Fruit fly (Drosophila melanogaster) whole organism, embryonic: ENCODE measurements around the gene Jhbp11.

Source experiments
- Atf3 ChIP-seq: fragments of 200-800 bp; sonication (Bioruptor generic); optimal IDR thresholded peaks from 3 replicates; lab custom pipeline; 2016; ENCODE audit warnings: missing biosample characterization, missing genetic modification characterization
- Atf6 ChIP-seq: fragments of 200-800 bp; sonication (Bioruptor generic); IDR thresholded peaks from 2 replicates; pipeline ENCODE4 v1.3.6; 2022; ENCODE audit warnings: missing biosample characterization, missing genetic modification characterization
- B-H1 ChIP-seq: fragments of 200-800 bp; sonication (Bioruptor generic); IDR thresholded peaks from 3 replicates; pipeline ENCODE4 v1.3.6; 2022; ENCODE audit warnings: missing biosample characterization, missing genetic modification characterization
- BtbVII ChIP-seq: fragments of 200-800 bp; sonication (Bioruptor generic); optimal IDR thresholded peaks from 3 replicates; lab custom pipeline; 2017; ENCODE audit warnings: missing biosample characterization, mild to moderate bottlenecking, missing genetic modification characterization
- CG10543 ChIP-seq: fragments of 200-800 bp; sonication (Bioruptor generic); optimal IDR thresholded peaks from 3 replicates; lab custom pipeline; 2017; ENCODE audit warnings: missing biosample characterization, mild to moderate bottlenecking, missing genetic modification characterization, moderate library complexity
- CG10654 ChIP-seq: fragments of 200-800 bp; sonication (Bioruptor generic); optimal IDR thresholded peaks from 2 replicates; lab custom pipeline; 2016; ENCODE audit warnings: missing biosample characterization, missing genetic modification characterization
- CG11398 ChIP-seq: fragments of 200-800 bp; sonication (Bioruptor generic); optimal IDR thresholded peaks from 2 replicates; lab custom pipeline; 2016; ENCODE audit warnings: missing biosample characterization, missing genetic modification characterization
- CG11696 ChIP-seq: fragments of 200-800 bp; sonication (Bioruptor generic); IDR thresholded peaks from 2 replicates; pipeline ENCODE4 v1.3.6; 2022; ENCODE audit warnings: missing biosample characterization, missing genetic modification characterization
- CG12391 ChIP-seq: fragments of 200-800 bp; sonication (Bioruptor generic); optimal IDR thresholded peaks from 3 replicates; lab custom pipeline; 2018; ENCODE audit warnings: missing biosample characterization, mild to moderate bottlenecking, missing genetic modification characterization, moderate library complexity
- CG12942 ChIP-seq: fragments of 200-800 bp; sonication (Bioruptor generic); optimal IDR thresholded peaks from 3 replicates; lab custom pipeline; 2016; ENCODE audit warnings: missing biosample characterization, missing genetic modification characterization
- CG13775 ChIP-seq: fragments of 200-800 bp; sonication (Bioruptor generic); optimal IDR thresholded peaks from 3 replicates; lab custom pipeline; 2017; ENCODE audit warnings: missing biosample characterization, mild to moderate bottlenecking, missing genetic modification characterization
- CG15514 ChIP-seq: fragments of 200-800 bp; sonication (Bioruptor generic); optimal IDR thresholded peaks from 3 replicates; lab custom pipeline; 2017; ENCODE audit warnings: missing biosample characterization, missing genetic modification characterization, mild to moderate bottlenecking, moderate library complexity, missing genetic modification reagents
- CG16779 ChIP-seq: fragments of 200-800 bp; sonication (Bioruptor generic); IDR thresholded peaks from 2 replicates; pipeline ENCODE4 v1.3.6; 2022; ENCODE audit warnings: missing biosample characterization, missing genetic modification characterization
- CG18262 ChIP-seq: fragments of 200-800 bp; optimal IDR thresholded peaks from 3 replicates; lab custom pipeline; 2019; ENCODE audit warnings: missing biosample characterization, mild to moderate bottlenecking, missing genetic modification characterization, moderate library complexity
- CG2120 ChIP-seq: fragments of 200-800 bp; sonication (Bioruptor generic); optimal IDR thresholded peaks from 3 replicates; lab custom pipeline; 2016; ENCODE audit warnings: missing biosample characterization, missing genetic modification characterization
- CG2712 ChIP-seq: fragments of 200-800 bp; optimal IDR thresholded peaks from 3 replicates; lab custom pipeline; 2019; ENCODE audit warnings: missing biosample characterization, mild to moderate bottlenecking, missing genetic modification characterization, moderate library complexity
- CG33557 ChIP-seq: fragments of 200-800 bp; sonication (Bioruptor generic); optimal IDR thresholded peaks from 2 replicates; lab custom pipeline; 2019; ENCODE audit warnings: missing biosample characterization, mild to moderate bottlenecking, missing genetic modification characterization, moderate library complexity
- CG34224 ChIP-seq: fragments of 200-800 bp; sonication (Bioruptor generic); IDR thresholded peaks from 3 replicates; pipeline ENCODE4 v1.3.6; 2022; ENCODE audit warnings: missing biosample characterization, missing genetic modification characterization; ENCODE audit not compliant: partially characterized antibody
- CG3995 ChIP-seq: fragments of 200-800 bp; sonication (Bioruptor generic); optimal IDR thresholded peaks from 3 replicates; lab custom pipeline; 2016; ENCODE audit warnings: missing biosample characterization, missing genetic modification characterization
- CG5180 ChIP-seq: fragments of 200-800 bp; sonication (Bioruptor generic); optimal IDR thresholded peaks from 3 replicates; lab custom pipeline; 2017; ENCODE audit warnings: missing biosample characterization, missing genetic modification characterization, mild to moderate bottlenecking, moderate library complexity, missing genetic modification reagents
- CG6791 ChIP-seq: fragments of 200-800 bp; sonication (Bioruptor generic); IDR thresholded peaks from 3 replicates; pipeline ENCODE4 v1.3.6; 2022; ENCODE audit warnings: missing biosample characterization, missing genetic modification characterization; ENCODE audit not compliant: partially characterized antibody
- CG9876 ChIP-seq: fragments of 200-800 bp; sonication (Bioruptor generic); optimal IDR thresholded peaks from 2 replicates; lab custom pipeline; 2016; ENCODE audit warnings: missing biosample characterization, missing genetic modification characterization
- HLH4C ChIP-seq: fragments of 200-800 bp; sonication (Bioruptor generic); IDR thresholded peaks from 3 replicates; pipeline ENCODE4 v1.3.6; 2022; ENCODE audit warnings: missing biosample characterization, missing genetic modification characterization; ENCODE audit not compliant: partially characterized antibody
- Hey ChIP-seq: fragments of 200-800 bp; sonication (Bioruptor generic); optimal IDR thresholded peaks from 3 replicates; lab custom pipeline; 2018; ENCODE audit warnings: missing biosample characterization, mild to moderate bottlenecking, missing genetic modification characterization
- Hr78 ChIP-seq, 2 experiments: fragments of 200-800 bp in 1 of 2; fragments of >200 bp in 1 of 2; sonication (Bioruptor generic) in 1 of 2; optimal IDR thresholded peaks; 2 replicates each; lab custom pipeline; 2017 to 2019; ENCODE audit warnings: missing biosample characterization in 2 of 2, missing genetic modification characterization in 2 of 2, mild to moderate bottlenecking in 1 of 2, moderate library complexity in 1 of 2
- Jarid2 ChIP-seq: fragments of 200-800 bp; sonication (Bioruptor generic); optimal IDR thresholded peaks from 3 replicates; lab custom pipeline; 2017; ENCODE audit warnings: mild to moderate bottlenecking, missing biosample characterization, missing genetic modification reagents, missing genetic modification characterization
- Lpt ChIP-seq: fragments of >200 bp; optimal IDR thresholded peaks from 2 replicates; lab custom pipeline; 2018; ENCODE audit warnings: missing biosample characterization, missing genetic modification characterization
- Mad ChIP-seq: fragments of 200-800 bp; sonication (Bioruptor generic); optimal IDR thresholded peaks from 2 replicates; lab custom pipeline; 2016; ENCODE audit warnings: missing biosample characterization, missing genetic modification characterization
- Med ChIP-seq: fragments of 200-800 bp; sonication (Bioruptor generic); peaks from one replicate; lab custom pipeline; 2016; ENCODE audit warnings: missing biosample characterization, missing genetic modification characterization, mild to moderate bottlenecking, inconsistent platforms, moderate library complexity
- Oli ChIP-seq: fragments of 200-800 bp; sonication (Bioruptor generic); optimal IDR thresholded peaks from 2 replicates; lab custom pipeline; 2018; ENCODE audit warnings: missing biosample characterization, mild to moderate bottlenecking, missing genetic modification characterization, moderate library complexity
- TFAM ChIP-seq: fragments of 200-800 bp; sonication (Bioruptor generic); optimal IDR thresholded peaks from 2 replicates; lab custom pipeline; 2017; ENCODE audit warnings: missing biosample characterization, missing genetic modification characterization, inconsistent platforms
- Vsx1 ChIP-seq: fragments of 200-800 bp; sonication (Bioruptor generic); optimal IDR thresholded peaks from 2 replicates; lab custom pipeline; 2017; ENCODE audit warnings: missing biosample characterization, mild to moderate bottlenecking, missing genetic modification characterization, missing genetic modification reagents
- YL-1 ChIP-seq: fragments of 200-800 bp; sonication (Bioruptor generic); optimal IDR thresholded peaks from 3 replicates; lab custom pipeline; 2017; ENCODE audit warnings: missing biosample characterization, mild to moderate bottlenecking, missing genetic modification characterization
- abd-A ChIP-seq: fragments of 200-800 bp; sonication (Bioruptor generic); optimal IDR thresholded peaks from 3 replicates; lab custom pipeline; 2019; ENCODE audit warnings: missing biosample characterization, mild to moderate bottlenecking, missing genetic modification characterization, moderate library complexity
- aop ChIP-seq: fragments of 200-800 bp; sonication (Bioruptor generic); IDR thresholded peaks from 2 replicates; pipeline ENCODE4 v1.3.6; 2022; ENCODE audit warnings: missing biosample characterization, missing genetic modification characterization
- bbx ChIP-seq: fragments of 200-800 bp; sonication (Bioruptor generic); IDR thresholded peaks from 2 replicates; pipeline ENCODE4 v1.3.6; 2022; ENCODE audit warnings: missing biosample characterization, missing genetic modification characterization; ENCODE audit not compliant: partially characterized antibody
- bcd ChIP-seq: fragments of 200-800 bp; sonication (Bioruptor generic); optimal IDR thresholded peaks from 2 replicates; lab custom pipeline; 2017; ENCODE audit warnings: missing biosample characterization, mild to moderate bottlenecking, missing genetic modification characterization
- cad ChIP-seq: fragments of >200 bp; optimal IDR thresholded peaks from 2 replicates; lab custom pipeline; 2017; ENCODE audit warnings: missing biosample characterization, missing genetic modification characterization
- fd64A ChIP-seq: fragments of 200-800 bp; sonication (Bioruptor generic); optimal IDR thresholded peaks from 3 replicates; lab custom pipeline; 2018; ENCODE audit warnings: missing biosample characterization, mild to moderate bottlenecking, missing genetic modification characterization
- kah ChIP-seq: fragments of 200-800 bp; sonication (Bioruptor generic); optimal IDR thresholded peaks from 2 replicates; lab custom pipeline; 2018; ENCODE audit warnings: missing biosample characterization, mild to moderate bottlenecking, missing genetic modification characterization
- ken ChIP-seq: fragments of 200-800 bp; sonication (Bioruptor generic); IDR thresholded peaks from 3 replicates; pipeline ENCODE4 v1.3.6; 2022; ENCODE audit warnings: missing biosample characterization, missing genetic modification characterization
- lmd ChIP-seq: fragments of 200-800 bp; sonication (Bioruptor generic); IDR thresholded peaks from 2 replicates; pipeline ENCODE4 v1.3.6; 2022; ENCODE audit warnings: missing biosample characterization, missing genetic modification characterization
- mirr ChIP-seq: fragments of 200-800 bp; sonication (Bioruptor generic); optimal IDR thresholded peaks from 3 replicates; lab custom pipeline; 2018; ENCODE audit warnings: missing biosample characterization, mild to moderate bottlenecking, missing genetic modification characterization
- peb ChIP-seq: fragments of 200-800 bp; sonication (Bioruptor generic); IDR thresholded peaks from 2 replicates; pipeline ENCODE4 v1.3.6; 2022; ENCODE audit warnings: missing biosample characterization, missing genetic modification characterization
- psq ChIP-seq: fragments of 200-800 bp; sonication (Bioruptor generic); optimal IDR thresholded peaks from 2 replicates; lab custom pipeline; 2017; ENCODE audit warnings: missing biosample characterization, missing genetic modification characterization
- repo ChIP-seq: fragments of 200-800 bp; sonication (Bioruptor generic); optimal IDR thresholded peaks from 2 replicates; lab custom pipeline; 2016; ENCODE audit warnings: missing biosample characterization, missing genetic modification characterization
- sisA ChIP-seq: fragments of 200-800 bp; sonication (Bioruptor generic); IDR thresholded peaks from 2 replicates; pipeline ENCODE4 v1.3.6; 2022; ENCODE audit warnings: missing biosample characterization, missing genetic modification characterization
- twi ChIP-seq: fragments of 200-800 bp; optimal IDR thresholded peaks from 2 replicates; lab custom pipeline; 2019; ENCODE audit warnings: missing biosample characterization, mild to moderate bottlenecking, missing genetic modification characterization, moderate library complexity
- zen2 ChIP-seq: fragments of 200-800 bp; sonication (Bioruptor generic); IDR thresholded peaks from 3 replicates; pipeline ENCODE4 v1.3.6; 2022; ENCODE audit warnings: missing biosample characterization, missing genetic modification characterization; ENCODE audit not compliant: partially characterized antibody

Jhbp11 gene

DNA sequence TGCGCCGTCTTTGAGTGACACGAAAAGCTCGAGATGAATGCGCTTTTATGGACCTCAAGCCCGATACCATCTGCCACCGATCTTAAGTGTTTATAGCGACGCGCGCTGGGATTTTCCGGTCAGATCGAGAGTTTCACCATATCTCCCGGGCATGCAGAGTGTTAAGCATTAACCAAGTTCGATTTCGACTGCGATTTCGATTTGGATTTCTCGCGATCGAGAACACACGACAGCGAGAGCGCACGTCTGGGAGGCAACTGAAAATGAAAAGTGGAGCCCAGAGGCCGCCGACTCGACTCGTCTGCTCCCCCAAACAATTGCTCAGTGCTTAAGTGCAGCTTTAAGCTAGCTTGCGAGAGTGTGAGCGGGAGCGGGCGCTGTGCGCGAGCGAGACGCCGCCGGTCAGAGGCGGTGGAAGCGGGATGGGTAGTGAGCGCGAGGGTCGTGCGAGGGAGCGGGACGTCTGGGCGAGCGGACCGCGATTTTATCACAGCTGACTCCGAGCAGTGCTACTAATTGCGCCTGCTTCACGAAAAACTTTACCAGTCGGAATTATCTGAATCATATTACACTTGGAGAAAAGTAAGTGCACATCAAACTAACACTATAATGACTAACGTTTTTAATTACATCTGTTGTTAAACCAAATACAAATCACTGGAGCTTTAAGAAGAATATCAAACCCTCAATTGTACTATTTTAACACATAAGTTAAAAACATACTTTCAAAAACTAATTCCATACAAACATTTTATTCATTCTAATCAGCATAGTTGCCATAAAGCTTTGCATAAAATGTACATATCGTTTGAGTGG is 31.0 kb upstream of the Jhbp11 start, which contains the start of gene spz (continued):
- no peak for TF ChIP-seq Mad (GFP tag; lab: Kevin White, UChicago)
- no peak for TF ChIP-seq CG18262 (tag; lab: Kevin White, UChicago)
- TF ChIP-seq lmd (GFP tag; lab: Robert Waterston, UW), result no peak
- no peak for TF ChIP-seq kah (GFP tag; lab: Kevin White, UChicago)
- no peak for TF ChIP-seq CG13775 (GFP tag; lab: Kevin White, UChicago)
- TF ChIP-seq cad, result no peak
- TF ChIP-seq Atf6 (GFP tag; lab: Robert Waterston, UW), result no peak; the same call in 1 of the 2 replicates
- no peak for TF ChIP-seq Hey (tag; lab: Kevin White, UChicago)
- TF ChIP-seq CG6791 (GFP tag; lab: Robert Waterston, UW), result 0 out of 3 replicates have a peak, but pooled peaks have one; percentile 26
- TF ChIP-seq Jarid2 (GFP tag; lab: Kevin White, UChicago), result peak; percentile 78
- no peak for TF ChIP-seq TFAM (GFP tag; lab: Kevin White, UChicago)
- peak in 1 of 2 experiments; percentile 4 for TF ChIP-seq Hr78 (GFP tag; optimal IDR thresholded peaks at IDR 0.05; lab: Kevin White, UChicago)
- TF ChIP-seq Oli (tag; lab: Kevin White, UChicago), result no peak
- peak; percentile 75 for TF ChIP-seq Med (GFP tag; lab: Kevin White, UChicago)
- TF ChIP-seq CG2712 (tag; lab: Kevin White, UChicago), result no peak
- TF ChIP-seq sisA (GFP tag; lab: Robert Waterston, UW), result no peak
- TF ChIP-seq CG10543 (GFP tag; lab: Kevin White, UChicago), result peak; percentile 73
- no peak for TF ChIP-seq bbx
- TF ChIP-seq BtbVII, result no peak
- no peak for TF ChIP-seq B-H1 (GFP tag; lab: Robert Waterston, UW)
- no peak for TF ChIP-seq ken (GFP tag; lab: Robert Waterston, UW)
- TF ChIP-seq repo, result peak; percentile 14
- no peak for TF ChIP-seq abd-A
- TF ChIP-seq fd64A (GFP tag; lab: Kevin White, UChicago), result no peak
- no peak for TF ChIP-seq peb
- TF ChIP-seq HLH4C (GFP tag; lab: Robert Waterston, UW), result no peak
- no peak for TF ChIP-seq CG3995
- no peak for TF ChIP-seq aop
- no peak for TF ChIP-seq mirr (GFP tag; lab: Kevin White, UChicago)
- peak; percentile 8 for TF ChIP-seq bcd (GFP tag; lab: Kevin White, UChicago)
- TF ChIP-seq CG16779 (GFP tag; lab: Robert Waterston, UW), result no peak
- no peak for TF ChIP-seq CG10654 (GFP tag; lab: Kevin White, UChicago)
- TF ChIP-seq CG33557 (GFP tag; lab: Kevin White, UChicago), result no peak
- no peak for TF ChIP-seq zen2 (GFP tag; lab: Robert Waterston, UW)
- TF ChIP-seq psq (GFP tag; lab: Kevin White, UChicago), result no peak
- TF ChIP-seq CG11696 (GFP tag; lab: Robert Waterston, UW), result no peak
- TF ChIP-seq CG15514 (GFP tag; lab: Kevin White, UChicago), result no peak
- no peak for TF ChIP-seq Lpt (GFP tag; lab: Kevin White, UChicago)
- no peak for TF ChIP-seq Vsx1
- TF ChIP-seq CG2120 (GFP tag; lab: Kevin White, UChicago), result no peak
- no peak; the same call in 2 of the 3 replicates for TF ChIP-seq CG34224
- TF ChIP-seq CG12391 (tag; lab: Kevin White, UChicago), result no peak
- TF ChIP-seq CG11398 (GFP tag; lab: Kevin White, UChicago), result no peak
- TF ChIP-seq CG9876 (GFP tag; lab: Kevin White, UChicago), result no peak
- no peak for TF ChIP-seq CG5180 (GFP tag; lab: Kevin White, UChicago)
- TF ChIP-seq CG12942 (GFP tag; lab: Kevin White, UChicago), result no peak
- TF ChIP-seq Atf3 (GFP tag; lab: Kevin White, UChicago), result no peak
- no peak for TF ChIP-seq YL-1 (GFP tag; lab: Kevin White, UChicago)
- no peak for TF ChIP-seq twi
